Worm (Caenorhabditis elegans): ENCODE data around the gene cas-1.

ce11 chrX:16826500-16826899 lies 13.0 kb upstream of the cas-1 start:
- TF ChIP-seq ztf-16 (tag; optimal IDR thresholded peaks at IDR 0.05) (no peak), ceh-45 (GFP tag; IDR thresholded peaks at IDR 0.05) (no peak), nhr-232 (tag; optimal IDR thresholded peaks at IDR 0.05) (no peak), ceh-24 (tag; optimal IDR thresholded peaks at IDR 0.05) (no peak), elt-2 (tag; optimal IDR thresholded peaks at IDR 0.05) (no peak), Y22D7AL.16 (tag; optimal IDR thresholded peaks at IDR 0.05) (no peak), pha-4 (tag; optimal IDR thresholded peaks at IDR 0.05) (no peak)
